Fruit fly (Drosophila melanogaster) whole organism, prepupa: ENCODE results near the gene CG13760.

Source experiments
- Blimp-1 ChIP-seq: fragments of 200-800 bp; sonication (Bioruptor generic); optimal IDR thresholded peaks from 3 replicates; lab custom pipeline; 2017; ENCODE audit warnings: missing biosample characterization, missing genetic modification characterization, mild to moderate bottlenecking, moderate library complexity, missing genetic modification reagents
- CG11294 ChIP-seq: fragments of 200-800 bp; sonication (Bioruptor generic); IDR thresholded peaks from 2 replicates; pipeline ENCODE4 v1.3.6; 2022; ENCODE audit warnings: missing biosample characterization, missing genetic modification characterization
- CG11762 ChIP-seq: fragments of 200-800 bp; sonication (Bioruptor generic); optimal IDR thresholded peaks from 3 replicates; lab custom pipeline; 2016; ENCODE audit warnings: missing biosample characterization, missing genetic modification characterization; ENCODE audit not compliant: insufficient read depth
- CG1621 ChIP-seq: fragments of 200-800 bp; sonication (Bioruptor generic); optimal IDR thresholded peaks from 3 replicates; lab custom pipeline; 2018; ENCODE audit warnings: missing biosample characterization, mild to moderate bottlenecking, missing genetic modification characterization
- CG16779 ChIP-seq: fragments of 200-800 bp; sonication (Bioruptor generic); optimal IDR thresholded peaks from 3 replicates; lab custom pipeline; 2017; ENCODE audit warnings: missing biosample characterization, mild to moderate bottlenecking, missing genetic modification characterization
- CG3032 ChIP-seq: fragments of 200-800 bp; optimal IDR thresholded peaks from 2 replicates; lab custom pipeline; 2019; ENCODE audit warnings: missing biosample characterization, mild to moderate bottlenecking, missing genetic modification characterization, moderate library complexity
- CG31627 ChIP-seq: fragments of 200-800 bp; sonication (Bioruptor generic); optimal IDR thresholded peaks from 3 replicates; lab custom pipeline; 2016; ENCODE audit warnings: missing biosample characterization, missing genetic modification characterization
- CG32006 ChIP-seq: fragments of 200-800 bp; sonication (Bioruptor generic); optimal IDR thresholded peaks from 3 replicates; lab custom pipeline; 2017; ENCODE audit warnings: missing biosample characterization, mild to moderate bottlenecking, missing genetic modification characterization
- CG34406 ChIP-seq: fragments of 200-800 bp; sonication (Bioruptor generic); optimal IDR thresholded peaks from 3 replicates; lab custom pipeline; 2016; ENCODE audit warnings: missing biosample characterization, missing genetic modification characterization
- CG3919 ChIP-seq: fragments of 200-800 bp; sonication (Bioruptor generic); optimal IDR thresholded peaks from 3 replicates; lab custom pipeline; 2016; ENCODE audit warnings: missing biosample characterization, missing genetic modification characterization
- CG4318 ChIP-seq: fragments of 200-800 bp; sonication (Bioruptor generic); optimal IDR thresholded peaks from 3 replicates; lab custom pipeline; 2017; ENCODE audit warnings: missing biosample characterization, mild to moderate bottlenecking, missing genetic modification characterization
- CG6163 ChIP-seq: fragments of 200-800 bp; sonication (Bioruptor generic); IDR thresholded peaks from 3 replicates; pipeline ENCODE4 v1.3.6; 2022; ENCODE audit warnings: missing biosample characterization, missing genetic modification characterization
- CG6276 ChIP-seq: fragments of 200-800 bp; sonication (Bioruptor generic); optimal IDR thresholded peaks from 2 replicates; lab custom pipeline; 2017; ENCODE audit warnings: missing biosample characterization, mild to moderate bottlenecking, missing genetic modification characterization
- CG6792 ChIP-seq: fragments of 200-800 bp; sonication (Bioruptor generic); optimal IDR thresholded peaks from 3 replicates; lab custom pipeline; 2016; ENCODE audit warnings: missing biosample characterization, missing genetic modification characterization
- CG6808 ChIP-seq: fragments of 200-800 bp; sonication (Bioruptor generic); optimal IDR thresholded peaks from 3 replicates; lab custom pipeline; 2017; ENCODE audit warnings: missing biosample characterization, missing genetic modification characterization, mild to moderate bottlenecking, moderate library complexity, missing genetic modification reagents
- CG7368 ChIP-seq: fragments of 200-800 bp; sonication (Bioruptor generic); optimal IDR thresholded peaks from 3 replicates; lab custom pipeline; 2016; ENCODE audit warnings: missing biosample characterization, missing genetic modification characterization
- CG8319 ChIP-seq: fragments of 200-800 bp; sonication (Bioruptor generic); optimal IDR thresholded peaks from 3 replicates; lab custom pipeline; 2016; ENCODE audit warnings: missing biosample characterization, missing genetic modification characterization
- CG8632 ChIP-seq: fragments of 200-800 bp; sonication (Bioruptor generic); optimal IDR thresholded peaks from 3 replicates; lab custom pipeline; 2016; ENCODE audit warnings: missing biosample characterization, missing genetic modification characterization
- CG9139 ChIP-seq: fragments of 200-800 bp; sonication (Bioruptor generic); optimal IDR thresholded peaks from 3 replicates; lab custom pipeline; 2017; ENCODE audit warnings: missing biosample characterization, mild to moderate bottlenecking, missing genetic modification characterization
- Eip75B ChIP-seq: fragments of 200-800 bp; sonication (Bioruptor generic); optimal IDR thresholded peaks from 3 replicates; lab custom pipeline; 2016; ENCODE audit warnings: missing biosample characterization, missing genetic modification characterization
- Eip78C ChIP-seq: fragments of 200-800 bp; sonication (Bioruptor generic); peaks from one replicate; lab custom pipeline; 2016; ENCODE audit warnings: missing biosample characterization, missing genetic modification characterization
- Eip93F ChIP-seq: fragments of 200-800 bp; sonication (Bioruptor generic); optimal IDR thresholded peaks from 2 replicates; lab custom pipeline; 2016; ENCODE audit warnings: missing biosample characterization, mild to moderate bottlenecking, missing genetic modification characterization
- Ets96B ChIP-seq: fragments of 200-800 bp; optimal IDR thresholded peaks from 2 replicates; lab custom pipeline; 2019; ENCODE audit warnings: missing biosample characterization, mild to moderate bottlenecking, missing genetic modification characterization, moderate library complexity
- Gug ChIP-seq: fragments of 200-800 bp; sonication (Bioruptor generic); IDR thresholded peaks from 2 replicates; pipeline ENCODE4 v1.3.6; 2022; ENCODE audit warnings: missing biosample characterization, missing genetic modification characterization
- Hr38 ChIP-seq: sonication (Bioruptor generic); optimal IDR thresholded peaks from 2 replicates; lab custom pipeline; 2016; ENCODE audit warnings: missing biosample characterization, missing genetic modification characterization
- Hr39 ChIP-seq: fragments of 200-800 bp; sonication (Bioruptor generic); optimal IDR thresholded peaks from 2 replicates; lab custom pipeline; 2016; ENCODE audit warnings: missing biosample characterization, missing genetic modification characterization
- Hr4 ChIP-seq: fragments of 200-800 bp; sonication (Bioruptor generic); optimal IDR thresholded peaks from 3 replicates; lab custom pipeline; 2016; ENCODE audit warnings: missing biosample characterization, missing genetic modification characterization
- Lpt ChIP-seq: fragments of 200-800 bp; sonication (Bioruptor generic); optimal IDR thresholded peaks from 3 replicates; lab custom pipeline; 2016; ENCODE audit warnings: missing biosample characterization, missing genetic modification characterization
- Met ChIP-seq: fragments of 200-800 bp; sonication (Bioruptor generic); optimal IDR thresholded peaks from 3 replicates; lab custom pipeline; 2016; ENCODE audit warnings: missing biosample characterization, missing genetic modification characterization
- OdsH ChIP-seq: fragments of 200-800 bp; sonication (Bioruptor generic); optimal IDR thresholded peaks from 3 replicates; lab custom pipeline; 2016; ENCODE audit warnings: missing biosample characterization, missing genetic modification characterization
- Smox ChIP-seq: fragments of 200-800 bp; sonication (Bioruptor generic); optimal IDR thresholded peaks from 3 replicates; lab custom pipeline; 2016; ENCODE audit warnings: missing biosample characterization, missing genetic modification characterization
- Sox102F ChIP-seq: fragments of 200-800 bp; sonication (Bioruptor generic); optimal IDR thresholded peaks from 2 replicates; lab custom pipeline; 2016; ENCODE audit warnings: missing biosample characterization, mild to moderate bottlenecking, missing genetic modification characterization
- Sox14 ChIP-seq: fragments of 200-800 bp; sonication (Bioruptor generic); optimal IDR thresholded peaks from 3 replicates; lab custom pipeline; 2016; ENCODE audit warnings: missing biosample characterization, missing genetic modification characterization
- Sox15 ChIP-seq: fragments of 200-800 bp; sonication (Bioruptor generic); optimal IDR thresholded peaks from 3 replicates; lab custom pipeline; 2016; ENCODE audit warnings: missing biosample characterization, missing genetic modification characterization
- achi ChIP-seq: fragments of 200-800 bp; sonication (Bioruptor generic); optimal IDR thresholded peaks from 3 replicates; lab custom pipeline; 2016; ENCODE audit warnings: missing biosample characterization, missing genetic modification characterization
- acj6 ChIP-seq: fragments of 200-800 bp; sonication (Bioruptor generic); optimal IDR thresholded peaks from 3 replicates; lab custom pipeline; 2016; ENCODE audit warnings: missing biosample characterization, missing genetic modification characterization
- cyc ChIP-seq: fragments of 200-800 bp; sonication (Bioruptor generic); optimal IDR thresholded peaks from 3 replicates; lab custom pipeline; 2016; ENCODE audit warnings: missing biosample characterization, missing genetic modification characterization
- dac ChIP-seq: fragments of 200-800 bp; sonication (Bioruptor generic); optimal IDR thresholded peaks from 2 replicates; lab custom pipeline; 2017; ENCODE audit warnings: missing biosample characterization, mild to moderate bottlenecking, missing genetic modification characterization
- eg ChIP-seq: fragments of 200-800 bp; sonication (Bioruptor generic); IDR thresholded peaks from 3 replicates; pipeline ENCODE4 v1.3.6; 2022; ENCODE audit warnings: missing biosample characterization, missing genetic modification characterization
- fd85E ChIP-seq: fragments of 200-800 bp; sonication (Bioruptor generic); optimal IDR thresholded peaks from 3 replicates; lab custom pipeline; 2016; ENCODE audit warnings: missing biosample characterization, missing genetic modification characterization
- lz ChIP-seq: fragments of 200-800 bp; sonication (Bioruptor generic); optimal IDR thresholded peaks from 3 replicates; lab custom pipeline; 2016; ENCODE audit warnings: missing biosample characterization, missing genetic modification characterization
- net ChIP-seq: fragments of 200-800 bp; sonication (Bioruptor generic); optimal IDR thresholded peaks from 3 replicates; lab custom pipeline; 2016; ENCODE audit warnings: missing biosample characterization, missing genetic modification characterization
- pdm3 ChIP-seq: fragments of 200-800 bp; sonication (Bioruptor generic); optimal IDR thresholded peaks from 3 replicates; lab custom pipeline; 2016; ENCODE audit warnings: missing biosample characterization, missing genetic modification characterization
- salr ChIP-seq, 2 experiments: fragments of 200-800 bp; sonication (Bioruptor generic); optimal IDR thresholded peaks; 3 replicates each; lab custom pipeline; 2016 to 2018; ENCODE audit warnings: missing biosample characterization in 2 of 2, missing genetic modification characterization in 2 of 2, mild to moderate bottlenecking in 1 of 2
- spab ChIP-seq: fragments of 200-800 bp; sonication (Bioruptor generic); optimal IDR thresholded peaks from 2 replicates; lab custom pipeline; 2017; ENCODE audit warnings: missing biosample characterization, mild to moderate bottlenecking, missing genetic modification characterization, missing genetic modification reagents
- ss ChIP-seq, 2 experiments: fragments of 200-800 bp; sonication (Bioruptor generic); optimal IDR thresholded peaks; 2 replicates in 1 of 2; 3 replicates in 1 of 2; lab custom pipeline; 2017 to 2018; ENCODE audit warnings: mild to moderate bottlenecking in 2 of 2, missing biosample characterization in 2 of 2, missing genetic modification characterization in 2 of 2, moderate library complexity in 1 of 2
- topi ChIP-seq: fragments of 200-800 bp; sonication (Bioruptor generic); optimal IDR thresholded peaks from 3 replicates; lab custom pipeline; 2016; ENCODE audit warnings: missing biosample characterization, missing genetic modification characterization
- vri ChIP-seq: fragments of 200-800 bp; sonication (Bioruptor generic); optimal IDR thresholded peaks from 3 replicates; lab custom pipeline; 2016; ENCODE audit warnings: missing biosample characterization, mild to moderate bottlenecking, missing genetic modification characterization

Gene CG13760

DNA sequence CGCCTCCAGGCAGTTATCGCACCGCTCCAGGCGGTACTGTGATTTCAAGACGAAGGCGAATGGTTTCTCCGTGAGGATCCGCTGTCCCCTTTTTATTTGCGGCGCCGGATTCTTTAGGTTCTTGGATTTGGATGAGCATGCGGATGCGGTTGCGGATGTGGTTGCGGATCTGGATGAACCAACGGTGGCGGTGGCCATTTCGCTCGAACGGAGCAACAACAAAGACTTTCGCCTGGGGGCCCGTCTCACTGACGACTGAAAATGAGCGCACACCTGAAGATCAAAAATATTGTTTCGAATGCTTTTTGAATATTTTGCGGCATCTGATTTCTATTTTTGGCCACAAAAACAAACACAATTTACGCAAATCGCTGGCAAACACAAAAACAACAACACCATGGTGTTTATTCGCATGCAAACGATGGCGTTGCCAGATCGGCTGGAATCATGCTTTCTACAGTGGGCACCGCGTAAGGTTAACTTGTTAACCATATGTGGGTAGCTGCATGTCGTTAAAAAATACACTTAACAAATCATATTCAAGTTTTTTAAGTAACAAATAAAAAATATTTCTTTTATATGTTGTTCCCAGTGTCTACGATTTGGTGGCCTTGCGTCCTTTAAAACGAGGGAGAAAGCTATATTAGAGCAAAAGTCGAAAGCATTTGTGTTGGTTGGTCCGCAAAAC is 23.1 kb upstream of the CG13760 start, which contains the start of gene Smyd3 (continued):
- TF ChIP-seq Hr38 = peak; percentile 16
- TF ChIP-seq cyc (GFP tag; lab: Kevin White, UChicago) = peak; percentile 86
- peak; percentile 79 for TF ChIP-seq Gug (GFP tag; lab: Robert Waterston, UW)
- peak; percentile 74 for TF ChIP-seq Ets96B (tag; lab: Kevin White, UChicago)
- TF ChIP-seq spab = no peak
- TF ChIP-seq Eip93F = no peak
- peak; percentile 80 for TF ChIP-seq CG7368 (GFP tag; lab: Kevin White, UChicago)
- TF ChIP-seq CG11762 (GFP tag; lab: Kevin White, UChicago) = peak; percentile 70
- peak; percentile 68 for TF ChIP-seq CG11294 (GFP tag; lab: Robert Waterston, UW)
- peak; percentile 27 for TF ChIP-seq dac
- TF ChIP-seq Eip78C (GFP tag; lab: Kevin White, UChicago) = peak; percentile 96

DNA sequence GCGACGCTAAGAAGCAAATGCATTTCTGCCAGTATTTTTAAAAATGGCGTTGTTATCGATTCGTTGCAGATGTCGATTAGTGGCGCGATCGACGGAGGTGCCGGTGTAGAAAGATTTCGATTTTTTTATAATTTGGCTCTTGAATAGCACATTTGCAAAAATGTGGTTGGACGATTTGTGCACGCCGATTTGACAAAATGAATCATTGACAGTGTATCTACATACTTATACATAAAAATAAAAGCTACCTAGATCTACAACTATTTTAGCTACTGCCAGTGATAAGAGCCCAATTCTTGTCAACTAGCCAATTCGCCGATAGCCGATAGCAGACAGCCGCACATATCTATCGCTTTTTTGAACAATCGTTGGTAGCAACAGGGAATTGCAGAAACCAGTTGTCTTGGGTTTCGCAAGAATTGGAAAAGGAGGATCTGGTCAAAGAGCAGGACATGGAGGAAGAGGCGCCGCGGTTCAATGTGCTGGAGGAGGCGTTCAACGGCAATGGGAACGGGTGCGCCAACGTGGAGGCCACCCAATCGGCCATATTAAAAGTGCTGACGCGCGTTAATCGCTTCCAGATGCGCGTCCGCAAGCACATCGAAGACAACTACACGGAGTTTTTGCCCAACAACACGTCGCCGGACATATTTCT is 18.5 kb upstream of the CG13760 start, which contains the start of the genes Klp3A and Zw10:
Klp3A (minus strand) TSS at position 202 of the 655 bp plus-strand sequence.
Zw10 (plus strand) TSS at position 347 of the 655 bp plus-strand sequence.
- TF ChIP-seq achi (GFP tag; lab: Kevin White, UChicago) = no peak
- peak; percentile 38 for TF ChIP-seq CG31627
- no peak for TF ChIP-seq acj6 (GFP tag; lab: Kevin White, UChicago)
- TF ChIP-seq topi = peak; percentile 40
- TF ChIP-seq CG6163 (GFP tag; lab: Robert Waterston, UW) = no peak
- no peak for TF ChIP-seq eg (GFP tag; lab: Robert Waterston, UW)
- no peak for TF ChIP-seq Sox15 (GFP tag; lab: Kevin White, UChicago)
- no peak for TF ChIP-seq pdm3 (GFP tag; lab: Kevin White, UChicago)
- TF ChIP-seq Blimp-1 (GFP tag; lab: Kevin White, UChicago) = no peak
- TF ChIP-seq ss (GFP tag; optimal IDR thresholded peaks at IDR 0.05; lab: Kevin White, UChicago) = no peak
- no peak for TF ChIP-seq Eip75B
- TF ChIP-seq vri (GFP tag; lab: Kevin White, UChicago) = no peak
- peak; percentile 26 for TF ChIP-seq cyc (GFP tag; lab: Kevin White, UChicago)
- TF ChIP-seq CG6276 (GFP tag; lab: Kevin White, UChicago) = no peak
- no peak for TF ChIP-seq Hr4 (GFP tag; lab: Kevin White, UChicago)
- no peak for TF ChIP-seq CG3919 (GFP tag; lab: Kevin White, UChicago)
- no peak for TF ChIP-seq CG7368 (GFP tag; lab: Kevin White, UChicago)
- no peak for TF ChIP-seq CG4318 (GFP tag; lab: Kevin White, UChicago)
- TF ChIP-seq CG3032 (tag; lab: Kevin White, UChicago) = peak; percentile 12
- TF ChIP-seq CG6808 = no peak
- no peak for TF ChIP-seq Sox14 (GFP tag; lab: Kevin White, UChicago)
- TF ChIP-seq lz (GFP tag; lab: Kevin White, UChicago) = peak; percentile 45
- no peak for TF ChIP-seq fd85E (GFP tag; lab: Kevin White, UChicago)
- no peak for TF ChIP-seq Eip78C (GFP tag; lab: Kevin White, UChicago)
- TF ChIP-seq CG1621 = no peak
- TF ChIP-seq CG8319 (GFP tag; lab: Kevin White, UChicago) = no peak
- TF ChIP-seq Sox102F = no peak
- TF ChIP-seq net (GFP tag; lab: Kevin White, UChicago) = no peak
- TF ChIP-seq Eip93F = no peak
- no peak for TF ChIP-seq Lpt (GFP tag; lab: Kevin White, UChicago)
- no peak for TF ChIP-seq Ets96B (tag; lab: Kevin White, UChicago)
- TF ChIP-seq CG11762 (GFP tag; lab: Kevin White, UChicago) = no peak
- no peak for TF ChIP-seq Met (GFP tag; lab: Kevin White, UChicago)
- no peak for TF ChIP-seq CG6792 (GFP tag; lab: Kevin White, UChicago)
- TF ChIP-seq CG9139 (GFP tag; lab: Kevin White, UChicago) = no peak
- no peak for TF ChIP-seq CG32006 (GFP tag; lab: Kevin White, UChicago)
- TF ChIP-seq salr (GFP tag; optimal IDR thresholded peaks at IDR 0.05; lab: Kevin White, UChicago) = no peak
- no peak for TF ChIP-seq dac
- no peak for TF ChIP-seq Smox
- TF ChIP-seq OdsH (GFP tag; lab: Kevin White, UChicago) = no peak
- no peak for TF ChIP-seq Hr39 (GFP tag; lab: Kevin White, UChicago)
- TF ChIP-seq CG16779 (tag; lab: Kevin White, UChicago) = no peak
- TF ChIP-seq Gug (GFP tag; lab: Robert Waterston, UW) = 0 out of 2 replicates have a peak, but pooled peaks have one; percentile 24
- no peak for TF ChIP-seq CG8632 (GFP tag; lab: Kevin White, UChicago)
- TF ChIP-seq CG34406 (GFP tag; lab: Kevin White, UChicago) = no peak
